Worm (Caenorhabditis elegans) whole organism, L2 larva: ENCODE results near the gene timp-1.

Source experiments
- F13H6.1 ChIP-seq: sonication (generic microtip); optimal IDR thresholded peaks from 2 replicates; lab custom pipeline; 2016; ENCODE audit warnings: missing genetic modification characterization, missing compliant biosample characterization
- Y55F3AM.14 ChIP-seq: fragments of 200-800 bp; sonication (Bioruptor generic); optimal IDR thresholded peaks from 2 replicates; lab custom pipeline; 2018; ENCODE audit warnings: mild to moderate bottlenecking, missing genetic modification characterization, missing compliant biosample characterization
- ZK546.5 ChIP-seq: sonication (generic microtip); optimal IDR thresholded peaks from 2 replicates; lab custom pipeline; 2017; ENCODE audit warnings: missing biosample characterization, missing genetic modification characterization
- alr-1 ChIP-seq: fragments of 150-350 bp; optimal IDR thresholded peaks from 2 replicates; lab custom pipeline; 2014; ENCODE audit warnings: missing biosample characterization, missing genetic modification characterization
- ceh-16 ChIP-seq: fragments of 150-350 bp; optimal IDR thresholded peaks from 2 replicates; lab custom pipeline; 2014; ENCODE audit warnings: missing biosample characterization, missing genetic modification characterization
- ceh-82 ChIP-seq: fragments of 150-350 bp; optimal IDR thresholded peaks from 2 replicates; lab custom pipeline; 2014; ENCODE audit warnings: missing biosample characterization, missing genetic modification characterization
- crh-2 ChIP-seq: sonication (generic microtip); optimal IDR thresholded peaks from 2 replicates; lab custom pipeline; 2017; ENCODE audit warnings: missing biosample characterization, missing genetic modification characterization
- dmd-4 ChIP-seq: sonication (generic microtip); optimal IDR thresholded peaks from 2 replicates; lab custom pipeline; 2017; ENCODE audit warnings: missing biosample characterization, missing genetic modification characterization
- egl-27 ChIP-seq: sonication (generic microtip); optimal IDR thresholded peaks from 3 replicates; lab custom pipeline; 2017; ENCODE audit warnings: missing biosample characterization, missing genetic modification reagents, missing genetic modification characterization
- elt-1 ChIP-seq: fragments of 150-350 bp; optimal IDR thresholded peaks from 2 replicates; lab custom pipeline; 2014; ENCODE audit warnings: missing biosample characterization, missing genetic modification characterization
- elt-3 ChIP-seq: sonication (generic microtip); optimal IDR thresholded peaks from 2 replicates; lab custom pipeline; 2017; ENCODE audit warnings: missing biosample characterization, missing genetic modification characterization
- fos-1 ChIP-seq: fragments of 150-350 bp; optimal IDR thresholded peaks from 2 replicates; lab custom pipeline; 2014; ENCODE audit warnings: missing biosample characterization, missing genetic modification characterization
- lin-11 ChIP-seq: fragments of 150-350 bp; sonication (generic microtip); optimal IDR thresholded peaks from 2 replicates; lab custom pipeline; 2014; ENCODE audit warnings: missing biosample characterization, missing genetic modification characterization, inconsistent platforms, mixed read lengths
- lin-13 ChIP-seq: fragments of 150-350 bp; optimal IDR thresholded peaks from 2 replicates; lab custom pipeline; 2014; ENCODE audit warnings: missing biosample characterization, missing genetic modification reagents, missing genetic modification characterization
- lsy-2 ChIP-seq, 2 experiments: fragments of 150-350 bp in 1 of 2; sonication (generic microtip) in 1 of 2; optimal IDR thresholded peaks; 2 replicates each; lab custom pipeline; 2014 to 2017; ENCODE audit warnings: missing biosample characterization in 2 of 2, missing genetic modification characterization in 2 of 2
- mab-5 ChIP-seq: fragments of 150-350 bp; optimal IDR thresholded peaks from 2 replicates; lab custom pipeline; 2014; ENCODE audit warnings: missing biosample characterization, missing genetic modification characterization
- mbf-1 ChIP-seq: sonication (generic microtip); optimal IDR thresholded peaks from 2 replicates; lab custom pipeline; 2017; ENCODE audit warnings: missing biosample characterization, missing genetic modification characterization
- mdl-1 ChIP-seq, 2 experiments: fragments of 150-350 bp in 1 of 2; sonication (generic microtip) in 1 of 2; optimal IDR thresholded peaks; 2 replicates each; lab custom pipeline; 2017; ENCODE audit warnings: missing biosample characterization in 2 of 2, missing genetic modification characterization in 2 of 2
- nhr-10 ChIP-seq: sonication (generic microtip); optimal IDR thresholded peaks from 2 replicates; lab custom pipeline; 2017; ENCODE audit warnings: missing biosample characterization, missing genetic modification characterization
- nhr-129 ChIP-seq: fragments of 150-350 bp; optimal IDR thresholded peaks from 2 replicates; lab custom pipeline; 2014; ENCODE audit warnings: missing biosample characterization, missing genetic modification characterization
- nhr-21 ChIP-seq: fragments of 150-350 bp; optimal IDR thresholded peaks from 2 replicates; lab custom pipeline; 2014; ENCODE audit warnings: missing biosample characterization, missing genetic modification characterization
- nhr-23 ChIP-seq: fragments of 150-350 bp; optimal IDR thresholded peaks from 2 replicates; lab custom pipeline; 2014; ENCODE audit warnings: missing biosample characterization, missing genetic modification reagents, missing genetic modification characterization
- nhr-25 ChIP-seq: fragments of 150-350 bp; sonication (generic microtip); optimal IDR thresholded peaks from 3 replicates; lab custom pipeline; 2014; ENCODE audit warnings: missing biosample characterization, missing genetic modification characterization
- nhr-6 ChIP-seq: fragments of 150-350 bp; optimal IDR thresholded peaks from 2 replicates; lab custom pipeline; 2014; ENCODE audit warnings: missing biosample characterization, missing genetic modification characterization
- nhr-77 ChIP-seq: fragments of 150-350 bp; optimal IDR thresholded peaks from 2 replicates; lab custom pipeline; 2014; ENCODE audit warnings: missing biosample characterization, missing genetic modification characterization
- peb-1 ChIP-seq: fragments of 150-350 bp; optimal IDR thresholded peaks from 2 replicates; lab custom pipeline; 2014; ENCODE audit warnings: missing biosample characterization, missing genetic modification characterization
- sem-4 ChIP-seq: fragments of 150-350 bp; optimal IDR thresholded peaks from 2 replicates; lab custom pipeline; 2014; ENCODE audit warnings: missing biosample characterization, missing genetic modification reagents, missing genetic modification characterization
- skn-1 ChIP-seq: sonication (generic microtip); optimal IDR thresholded peaks from 2 replicates; lab custom pipeline; 2017; ENCODE audit warnings: missing biosample characterization, missing genetic modification characterization
- sma-3 ChIP-seq: sonication (generic microtip); optimal IDR thresholded peaks from 2 replicates; lab custom pipeline; 2016; ENCODE audit warnings: missing genetic modification reagents, missing genetic modification characterization, missing compliant biosample characterization
- sma-9 ChIP-seq, 2 experiments: fragments of 150-350 bp in 1 of 2; sonication (generic microtip) in 1 of 2; optimal IDR thresholded peaks; 2 replicates each; lab custom pipeline; 2014 to 2016; ENCODE audit warnings: missing genetic modification characterization in 2 of 2, mild to moderate bottlenecking in 1 of 2, missing biosample characterization in 1 of 2, missing compliant biosample characterization in 1 of 2, missing genetic modification reagents in 1 of 2, moderate library complexity in 1 of 2
- snpc-4 ChIP-seq: fragments of 150-350 bp; optimal IDR thresholded peaks from 2 replicates; lab custom pipeline; 2014; ENCODE audit warnings: missing biosample characterization, missing genetic modification characterization
- unc-55 ChIP-seq: fragments of 150-350 bp; sonication (generic microtip); optimal IDR thresholded peaks from 3 replicates; lab custom pipeline; 2014; ENCODE audit warnings: missing biosample characterization, missing genetic modification reagents, missing genetic modification characterization
- unc-62 ChIP-seq: fragments of 150-350 bp; optimal IDR thresholded peaks from 2 replicates; lab custom pipeline; 2014; ENCODE audit warnings: missing biosample characterization, missing genetic modification reagents, missing genetic modification characterization
- ztf-1 ChIP-seq: fragments of 200-800 bp; sonication (Bioruptor generic); conservative IDR thresholded peaks from 2 replicates; pipeline ENCODE4 v1.3.6; 2022; ENCODE audit warnings: missing genetic modification characterization, missing compliant biosample characterization
- ztf-11 ChIP-seq: sonication (generic microtip); optimal IDR thresholded peaks from 2 replicates; lab custom pipeline; 2017; ENCODE audit warnings: missing biosample characterization, missing genetic modification characterization

The timp-1 gene

DNA sequence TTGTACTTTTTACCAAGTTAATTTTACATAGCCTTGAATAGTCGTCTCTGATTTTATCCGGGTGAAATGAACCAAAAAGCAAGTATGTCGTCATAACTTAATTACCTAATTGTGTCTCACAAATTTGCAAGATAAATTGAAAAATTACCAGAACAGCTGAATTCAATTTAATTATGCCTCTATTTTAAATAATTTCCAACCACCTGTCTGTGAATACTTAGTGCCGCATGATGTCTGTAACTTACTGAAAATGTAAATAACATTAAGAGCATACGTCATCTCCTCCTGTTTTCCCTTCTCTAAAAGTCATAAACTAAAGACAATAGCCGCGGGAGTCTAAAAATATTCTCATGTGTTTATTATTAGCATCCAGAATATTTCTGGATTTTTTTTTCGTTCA lies 36.7 kb upstream of the timp-1 start:
- TF ChIP-seq crh-2 (tag; lab: Kevin White, UChicago) (no peak), lsy-2 (tag; optimal IDR thresholded peaks at IDR 0.05; lab: Kevin White, UChicago) (no peak), nhr-23 (tag; lab: Kevin White, UChicago) (no peak), lin-13 (GFP tag; lab: Kevin White, UChicago) (no peak), dmd-4 (tag; lab: Kevin White, UChicago) (no peak), ztf-1 (GFP tag; lab: Robert Waterston, UW) (no peak), fos-1 (tag; lab: Kevin White, UChicago) (no peak), ZK546.5 (tag; lab: Kevin White, UChicago) (no peak), Y55F3AM.14 (GFP tag; lab: Kevin White, UChicago) (no peak), nhr-77 (tag; lab: Kevin White, UChicago) (no peak), mbf-1 (tag; lab: Kevin White, UChicago) (no peak), mdl-1 (tag; optimal IDR thresholded peaks at IDR 0.05; lab: Kevin White, UChicago) (no peak), nhr-10 (no peak), nhr-6 (tag; lab: Kevin White, UChicago) (no peak), sma-3 (no peak), ceh-82 (tag; lab: Kevin White, UChicago) (no peak), peb-1 (tag; lab: Kevin White, UChicago) (no peak), egl-27 (tag; lab: Kevin White, UChicago) (no peak), nhr-21 (tag; lab: Kevin White, UChicago) (no peak)
- TF ChIP-seq, all 48 proteins: peak for 0

DNA sequence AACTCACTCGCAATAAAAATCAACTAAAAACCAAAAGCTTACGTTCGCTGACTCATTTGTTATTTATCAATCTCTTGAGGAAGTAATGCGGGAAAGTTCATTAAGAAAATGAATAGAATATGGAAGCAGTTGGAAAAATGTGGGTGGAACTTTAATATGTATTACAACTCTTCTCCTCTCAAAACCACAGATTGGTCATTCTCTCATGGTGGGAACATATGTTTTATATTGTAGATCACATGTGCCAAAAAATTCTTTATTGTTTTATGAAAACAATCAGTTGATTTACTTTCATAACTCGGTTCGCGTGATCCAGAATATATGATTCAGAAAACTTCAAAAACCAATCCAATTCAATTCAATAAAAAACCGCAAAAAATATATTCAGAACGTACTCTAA lies 35.3 kb upstream of the timp-1 start:
- TF ChIP-seq nhr-21 (tag; lab: Kevin White, UChicago): no peak
- TF ChIP-seq unc-55 (GFP tag; lab: Kevin White, UChicago): peak; percentile 42

DNA sequence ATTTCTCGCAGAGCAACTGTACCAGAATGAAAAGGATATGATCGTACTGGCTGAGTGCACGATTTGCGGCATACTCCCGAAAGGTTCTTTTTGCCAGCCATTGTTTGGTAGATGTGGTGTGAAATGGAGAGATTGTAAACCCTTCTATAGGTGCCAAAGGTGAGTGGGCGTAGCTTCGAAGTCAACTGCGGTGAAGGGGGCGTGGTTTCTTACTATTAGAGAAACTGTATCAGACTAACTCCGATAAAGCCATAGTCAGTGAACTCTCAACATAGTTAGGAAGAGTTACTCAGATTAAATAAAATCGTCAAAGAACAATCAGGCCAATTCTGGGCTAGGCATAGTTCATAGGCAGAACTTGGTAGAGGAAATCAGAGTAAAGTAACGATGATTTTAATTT lies 29.7 kb upstream of the timp-1 start, which contains the start of gene F20D6.9:
Gene F20D6.9, minus strand, starts transcription at position 101 of the 400 bp plus-strand sequence.
- TF ChIP-seq snpc-4 (no peak), alr-1 (tag; lab: Kevin White, UChicago) (no peak), nhr-129 (no peak), nhr-21 (tag; lab: Kevin White, UChicago) (no peak), nhr-25 (tag; lab: Kevin White, UChicago) (no peak), unc-62 (GFP tag; lab: Kevin White, UChicago) (no peak), ztf-11 (tag; lab: Kevin White, UChicago) (no peak), mab-5 (tag; lab: Kevin White, UChicago) (no peak), skn-1 (no peak), elt-3 (tag; lab: Kevin White, UChicago) (no peak), ztf-1 (GFP tag; lab: Robert Waterston, UW) (no peak), elt-1 (tag; lab: Kevin White, UChicago) (no peak), F13H6.1 (tag; lab: Kevin White, UChicago) (no peak), lin-11 (tag; lab: Kevin White, UChicago) (no peak), sma-9 (GFP tag; optimal IDR thresholded peaks at IDR 0.05; lab: Kevin White, UChicago) (no peak), sma-9 (tag; optimal IDR thresholded peaks at IDR 0.05; lab: Kevin White, UChicago) (no peak), crh-2 (tag; lab: Kevin White, UChicago) (no peak), nhr-23 (tag; lab: Kevin White, UChicago) (no peak), ceh-16 (tag; lab: Kevin White, UChicago) (no peak), egl-27 (tag; lab: Kevin White, UChicago) (no peak)

DNA sequence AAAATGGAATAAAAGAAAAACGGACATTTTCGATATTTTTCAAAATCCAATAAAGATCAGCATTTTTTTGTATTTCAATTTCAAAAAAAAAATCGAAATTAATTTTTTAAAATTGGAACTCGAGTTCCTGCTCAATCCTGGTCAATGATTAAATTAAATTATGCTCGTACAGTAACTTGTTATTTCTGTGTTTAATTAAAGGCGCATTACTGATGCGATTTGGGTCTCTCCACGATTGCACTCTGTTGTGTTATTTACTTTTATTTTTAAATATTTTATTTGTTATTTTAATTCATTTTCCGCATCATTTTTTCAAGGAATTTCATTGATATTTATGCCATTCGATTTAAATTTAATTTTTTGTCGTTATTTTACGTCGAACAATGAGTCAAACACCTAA lies 28.8 kb upstream of the timp-1 start:
- TF ChIP-seq nhr-6 (tag; lab: Kevin White, UChicago) (no peak), sem-4 (tag; lab: Kevin White, UChicago) (no peak), ztf-11 (tag; lab: Kevin White, UChicago) (no peak), mab-5 (tag; lab: Kevin White, UChicago) (no peak), F13H6.1 (tag; lab: Kevin White, UChicago) (no peak)
